Worm (Caenorhabditis elegans) whole organism, L4/young adult: ENCODE measurements around the gene cyp-34A7.

Experiments used
- W03F9.2 ChIP-seq: fragments of 150-350 bp; optimal IDR thresholded peaks from 2 replicates; lab custom pipeline; 2014; ENCODE audit warnings: missing biosample characterization, missing genetic modification characterization
- dao-5 ChIP-seq: sonication (generic microtip); optimal IDR thresholded peaks from 2 replicates; lab custom pipeline; 2016; ENCODE audit warnings: missing genotype, missing genetic modification characterization, moderate library complexity, missing compliant biosample characterization
- him-1 ChIP-seq: sonication (generic microtip); optimal IDR thresholded peaks from 2 replicates; lab custom pipeline; 2016; ENCODE audit warnings: missing genotype, missing genetic modification reagents, missing genetic modification characterization, missing compliant biosample characterization

DNA sequence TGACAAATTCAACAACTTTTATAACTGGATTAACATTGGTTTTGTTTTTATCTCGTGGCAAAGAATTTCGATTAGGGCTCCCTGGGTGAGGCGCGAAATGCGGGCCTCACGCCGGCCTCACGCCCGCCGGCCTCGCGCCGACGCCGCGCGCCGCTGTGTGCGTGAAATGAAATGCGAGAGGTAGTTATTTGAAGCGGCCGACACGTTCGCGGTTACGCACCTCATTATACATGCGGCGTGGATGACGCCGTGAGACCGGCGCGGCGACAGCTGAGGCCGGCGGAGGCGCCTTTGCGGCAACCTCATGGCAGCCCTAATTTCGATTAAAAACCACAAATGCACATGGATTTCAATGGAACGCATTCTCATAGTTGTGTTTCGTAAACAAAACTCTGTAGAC lies 36.1 kb downstream of the cyp-34A7 start:
- no peak for TF ChIP-seq dao-5 (tag; lab: Kevin White, UChicago)
- no peak for TF ChIP-seq W03F9.2 (tag; lab: Kevin White, UChicago)
- TF ChIP-seq him-1 (tag; lab: Kevin White, UChicago) = no peak
